Fruit fly (Drosophila melanogaster): ENCODE measurements around the gene CG6479.

Gene CG6479

dm6 chr3L:17341216-17341615, 2.2 kb upstream of the CG6479 start, which contains the start of gene CG13727:
Gene CG13727, minus strand, starts transcription at chr3L:17341316.
- TF ChIP-seq CG14655 (GFP tag; optimal IDR thresholded peaks at IDR 0.05), result no peak
- no peak for TF ChIP-seq CG17806 (tag; optimal IDR thresholded peaks at IDR 0.05)
- no peak for TF ChIP-seq gl (tag; optimal IDR thresholded peaks at IDR 0.05)
- no peak for TF ChIP-seq Pif1B (GFP tag; optimal IDR thresholded peaks at IDR 0.05)
- no peak for TF ChIP-seq EcR (GFP tag; optimal IDR thresholded peaks at IDR 0.05)
- no peak for TF ChIP-seq rn (GFP tag; IDR thresholded peaks at IDR 0.05)
- TF ChIP-seq D1 (tag; optimal IDR thresholded peaks at IDR 0.05), result no peak
- no peak for TF ChIP-seq CG15710 (tag; optimal IDR thresholded peaks at IDR 0.05)
- no peak for TF ChIP-seq Pif1A (GFP tag; optimal IDR thresholded peaks at IDR 0.05)
- no peak for TF ChIP-seq fd96Ca (GFP tag; IDR thresholded peaks at IDR 0.05)
- no peak for TF ChIP-seq CG32121 (GFP tag; IDR thresholded peaks at IDR 0.05)
- no peak for TF ChIP-seq CG10348 (GFP tag; IDR thresholded peaks at IDR 0.05)
- TF ChIP-seq CG34367 (tag; optimal IDR thresholded peaks at IDR 0.05), result no peak
- no peak for TF ChIP-seq CG9948 (tag; optimal IDR thresholded peaks at IDR 0.05)

dm6 chr3L:17339756-17340155, 694 bp upstream of the CG6479 start:
- TF ChIP-seq rn (GFP tag; IDR thresholded peaks at IDR 0.05) (no peak), EcR (GFP tag; optimal IDR thresholded peaks at IDR 0.05) (no peak), Ets98B (GFP tag; IDR thresholded peaks at IDR 0.05) (no peak), CG8301 (tag; optimal IDR thresholded peaks at IDR 0.05) (no peak)

- TF ChIP-seq Snoo (tag; optimal IDR thresholded peaks at IDR 0.05), result no peak
- TF ChIP-seq CG12605 (GFP tag; IDR thresholded peaks at IDR 0.05), result no peak
- TF ChIP-seq CG14655 (GFP tag; optimal IDR thresholded peaks at IDR 0.05), result no peak
- no peak for TF ChIP-seq CG32121 (GFP tag; IDR thresholded peaks at IDR 0.05)
- TF ChIP-seq CG34367 (tag; optimal IDR thresholded peaks at IDR 0.05), result no peak
- TF ChIP-seq Ets98B (GFP tag; IDR thresholded peaks at IDR 0.05), result no peak
- TF ChIP-seq CG15710 (tag; optimal IDR thresholded peaks at IDR 0.05), result no peak
- no peak for TF ChIP-seq CG17806 (tag; optimal IDR thresholded peaks at IDR 0.05)
- no peak for TF ChIP-seq CG9948 (tag; optimal IDR thresholded peaks at IDR 0.05)
- TF ChIP-seq rn (GFP tag; IDR thresholded peaks at IDR 0.05), result no peak
- TF ChIP-seq Pif1B (GFP tag; optimal IDR thresholded peaks at IDR 0.05), result no peak
- no peak for TF ChIP-seq CG4496 (GFP tag; IDR thresholded peaks at IDR 0.05)
- no peak for TF ChIP-seq CG13204 (GFP tag; optimal IDR thresholded peaks at IDR 0.05)
- no peak for TF ChIP-seq CG8159 (tag; optimal IDR thresholded peaks at IDR 0.05)
- no peak for TF ChIP-seq EcR (GFP tag; optimal IDR thresholded peaks at IDR 0.05)
- no peak for TF ChIP-seq CG10348 (GFP tag; IDR thresholded peaks at IDR 0.05)
- no peak for TF ChIP-seq Pif1A (GFP tag; optimal IDR thresholded peaks at IDR 0.05)
- TF ChIP-seq fd96Ca (GFP tag; IDR thresholded peaks at IDR 0.05), result no peak
- no peak for TF ChIP-seq D1 (tag; optimal IDR thresholded peaks at IDR 0.05)
Observed at dm6 chr3L:17329069-17329468, 10.0 kb downstream of the CG6479 start, which contains the start of gene Or74a. Gene Or74a, minus strand, starts transcription at chr3L:17329169.

- no peak for TF ChIP-seq CG32121 (GFP tag; IDR thresholded peaks at IDR 0.05)
- TF ChIP-seq CG8159 (tag; optimal IDR thresholded peaks at IDR 0.05), result no peak
- no peak for TF ChIP-seq CG12605 (GFP tag; IDR thresholded peaks at IDR 0.05)
- TF ChIP-seq CG8301 (tag; optimal IDR thresholded peaks at IDR 0.05), result no peak
- TF ChIP-seq Snoo (tag; optimal IDR thresholded peaks at IDR 0.05), result no peak
- no peak for TF ChIP-seq CG4496 (GFP tag; IDR thresholded peaks at IDR 0.05)
Observed at dm6 chr3L:17325418-17325817, 13.6 kb downstream of the CG6479 start, which contains the start of gene CG13725. Gene CG13725, minus strand, starts transcription at chr3L:17325518.

dm6 chr3L:17322541-17322940, 16.5 kb downstream of the CG6479 start, which contains the start of gene CG13724:
Gene CG13724, plus strand, starts transcription at chr3L:17322841.
- TF ChIP-seq CG32121 (GFP tag; IDR thresholded peaks at IDR 0.05) (no peak), D1 (tag; optimal IDR thresholded peaks at IDR 0.05) (no peak), CG8301 (tag; optimal IDR thresholded peaks at IDR 0.05) (no peak), CG4496 (GFP tag; IDR thresholded peaks at IDR 0.05) (no peak), CG14655 (GFP tag; optimal IDR thresholded peaks at IDR 0.05) (no peak), gl (tag; optimal IDR thresholded peaks at IDR 0.05) (no peak), CG12605 (GFP tag; IDR thresholded peaks at IDR 0.05) (no peak), fd96Ca (GFP tag; IDR thresholded peaks at IDR 0.05) (no peak), rn (GFP tag; IDR thresholded peaks at IDR 0.05) (no peak), CG17806 (tag; optimal IDR thresholded peaks at IDR 0.05) (no peak), CG34367 (tag; optimal IDR thresholded peaks at IDR 0.05) (no peak), CG13204 (GFP tag; optimal IDR thresholded peaks at IDR 0.05) (no peak), Pif1A (GFP tag; optimal IDR thresholded peaks at IDR 0.05) (no peak), CG8159 (tag; optimal IDR thresholded peaks at IDR 0.05) (no peak), CG10348 (GFP tag; IDR thresholded peaks at IDR 0.05) (no peak), CG9948 (tag; optimal IDR thresholded peaks at IDR 0.05) (no peak), EcR (GFP tag; optimal IDR thresholded peaks at IDR 0.05) (no peak)

dm6 chr3L:17320711-17321110, 18.4 kb downstream of the CG6479 start, which contains the start of gene ND-24L:
Gene ND-24L, minus strand, starts transcription at chr3L:17320811.
- no peak for TF ChIP-seq CG15710 (tag; optimal IDR thresholded peaks at IDR 0.05)
- no peak for TF ChIP-seq Snoo (tag; optimal IDR thresholded peaks at IDR 0.05)
- TF ChIP-seq rn (GFP tag; IDR thresholded peaks at IDR 0.05), result no peak
- no peak for TF ChIP-seq fd96Ca (GFP tag; IDR thresholded peaks at IDR 0.05)

- no peak for TF ChIP-seq CG4496 (GFP tag; IDR thresholded peaks at IDR 0.05)
Observed at dm6 chr3L:17316220-17316619, 22.8 kb downstream of the CG6479 start.

Data from whole organism, pupa.